Worm (Caenorhabditis elegans): ENCODE measurements around the gene math-18.
A peak's percentile ranks its signal among the peaks of the same experiment; 100 is the strongest.

The math-18 gene

ce11 chrII:2197555-2198288 is 43.9 kb downstream of the math-18 start, which contains the start of gene C33C12.1 (continued):
- no peak for TF ChIP-seq php-3 (GFP tag; IDR thresholded peaks at IDR 0.05)
- no peak for TF ChIP-seq nhr-48 (tag; optimal IDR thresholded peaks at IDR 0.05)
- no peak for TF ChIP-seq lir-3 (tag; optimal IDR thresholded peaks at IDR 0.05)
- TF ChIP-seq lin-15B (tag; optimal IDR thresholded peaks at IDR 0.05), result no peak
- no peak for TF ChIP-seq dmd-8 (GFP tag; IDR thresholded peaks at IDR 0.05)
- TF ChIP-seq mep-1 (tag; optimal IDR thresholded peaks at IDR 0.05), result no peak
- peak; percentile 16 for TF ChIP-seq hlh-30 (tag; optimal IDR thresholded peaks at IDR 0.05; ENCODE audit: insufficient read depth)
- peak; percentile 55 for TF ChIP-seq fkh-10 (GFP tag; optimal IDR thresholded peaks at IDR 0.05)
- peak in 1 of 2 experiments; percentile 13 for TF ChIP-seq mdl-1 (tag; optimal IDR thresholded peaks at IDR 0.05)
- no peak for TF ChIP-seq ama-1 (optimal IDR thresholded peaks at IDR 0.05)

- no peak for TF ChIP-seq ceh-28 (tag; optimal IDR thresholded peaks at IDR 0.05)
- TF ChIP-seq unc-130 (GFP tag; optimal IDR thresholded peaks at IDR 0.05), result no peak
- peak; percentile 98 for TF ChIP-seq aha-1 (tag)
- no peak for TF ChIP-seq spr-3 (GFP tag; optimal IDR thresholded peaks at IDR 0.05)
- TF ChIP-seq dmd-6 (GFP tag; IDR thresholded peaks at IDR 0.05), result no peak
These were observed 48.3 kb downstream of the math-18 start for ce11 chrII:2202147-2202546.

ce11 chrII:2204077-2204476 is 50.3 kb downstream of the math-18 start, which contains the start of gene Y59C2A.2:
Gene Y59C2A.2, minus strand, starts transcription at chrII:2204137.
- no peak for TF ChIP-seq nhr-28 (tag; optimal IDR thresholded peaks at IDR 0.05)
- TF ChIP-seq nhr-102 (tag; optimal IDR thresholded peaks at IDR 0.05), result no peak
- peak; percentile 70 for TF ChIP-seq mes-2 (tag; optimal IDR thresholded peaks at IDR 0.05; ENCODE audit: poor library complexity, severe bottlenecking)
- TF ChIP-seq nhr-41 (GFP tag; IDR thresholded peaks at IDR 0.05), result no peak
- TF ChIP-seq aha-1 (tag), result peak; percentile 49
- TF ChIP-seq lin-13 (GFP tag; optimal IDR thresholded peaks at IDR 0.05), result peak; percentile 11
- no peak for TF ChIP-seq egl-43 (GFP tag; IDR thresholded peaks at IDR 0.05)
- peak; percentile 22 for TF ChIP-seq hlh-30 (tag; optimal IDR thresholded peaks at IDR 0.05; ENCODE audit: insufficient read depth)
- TF ChIP-seq lin-38 (GFP tag; IDR thresholded peaks at IDR 0.05), result peak; percentile 92
- TF ChIP-seq nhr-11 (tag; optimal IDR thresholded peaks at IDR 0.05), result no peak
- TF ChIP-seq pqm-1 (tag; optimal IDR thresholded peaks at IDR 0.05), result no peak
- peak in 1 of 2 experiments; percentile 67 for TF ChIP-seq lsy-2 (tag; optimal IDR thresholded peaks at IDR 0.05)
- peak; percentile 87 for TF ChIP-seq dpl-1 (GFP tag; optimal IDR thresholded peaks at IDR 0.05)
- no peak for TF ChIP-seq mep-1 (tag; optimal IDR thresholded peaks at IDR 0.05)
- no peak for TF ChIP-seq ZK546.5 (tag; optimal IDR thresholded peaks at IDR 0.05)
- TF ChIP-seq lin-29 (GFP tag; IDR thresholded peaks at IDR 0.05), result no peak
- TF ChIP-seq jun-1 (tag; optimal IDR thresholded peaks at IDR 0.05), result no peak
- TF ChIP-seq fkh-10 (GFP tag; optimal IDR thresholded peaks at IDR 0.05), result peak; percentile 4
- TF ChIP-seq Y75B8A.6 (GFP tag; IDR thresholded peaks at IDR 0.05), result no peak

All from whole organism, L4 larva.